Fruit fly (Drosophila melanogaster) whole organism, embryonic: ENCODE measurements around the gene CG34408.

Source experiments
- BtbVII ChIP-seq: fragments of 200-800 bp; sonication (Bioruptor generic); optimal IDR thresholded peaks from 3 replicates; lab custom pipeline; 2017; ENCODE audit warnings: missing biosample characterization, mild to moderate bottlenecking, missing genetic modification characterization
- Bteb2 ChIP-seq: fragments of 200-800 bp; sonication (Bioruptor generic); optimal IDR thresholded peaks from 2 replicates; lab custom pipeline; 2016; ENCODE audit warnings: missing biosample characterization, missing genetic modification characterization
- CG10321 ChIP-seq: fragments of 200-800 bp; sonication (Bioruptor generic); IDR thresholded peaks from 2 replicates; pipeline ENCODE4 v1.3.6; 2022; ENCODE audit warnings: missing biosample characterization, missing genetic modification characterization
- CG11093 ChIP-seq: fragments of 200-800 bp; sonication (Bioruptor generic); IDR thresholded peaks from 3 replicates; pipeline ENCODE4 v1.3.6; 2022; ENCODE audit warnings: missing biosample characterization, missing genetic modification characterization
- CG1233 ChIP-seq: fragments of 200-800 bp; sonication (Bioruptor generic); optimal IDR thresholded peaks from 4 replicates; lab custom pipeline; 2018; ENCODE audit warnings: missing biosample characterization, mild to moderate bottlenecking, missing genetic modification characterization
- CG13123 ChIP-seq: fragments of 200-800 bp; sonication (Bioruptor generic); optimal IDR thresholded peaks from 2 replicates; lab custom pipeline; 2016; ENCODE audit warnings: missing biosample characterization, missing genetic modification characterization
- CG14860 ChIP-seq: fragments of 200-800 bp; sonication (Bioruptor generic); IDR thresholded peaks from 3 replicates; pipeline ENCODE4 v1.3.6; 2022; ENCODE audit warnings: missing biosample characterization, missing genetic modification characterization; ENCODE audit not compliant: partially characterized antibody
- CG16813 ChIP-seq: fragments of 200-800 bp; sonication (Bioruptor generic); IDR thresholded peaks from 3 replicates; pipeline ENCODE4 v1.3.6; 2022; ENCODE audit warnings: missing biosample characterization, missing genetic modification characterization; ENCODE audit not compliant: partially characterized antibody
- CG18476 ChIP-seq: fragments of 200-800 bp; sonication (Bioruptor generic); optimal IDR thresholded peaks from 2 replicates; lab custom pipeline; 2016; ENCODE audit warnings: missing biosample characterization, mild to moderate bottlenecking, missing genetic modification characterization
- CG30020 ChIP-seq: fragments of 200-800 bp; optimal IDR thresholded peaks from 2 replicates; lab custom pipeline; 2019; ENCODE audit warnings: missing biosample characterization, mild to moderate bottlenecking, missing genetic modification characterization, moderate library complexity
- CG4328 ChIP-seq: fragments of 200-800 bp; sonication (Bioruptor generic); optimal IDR thresholded peaks from 3 replicates; lab custom pipeline; 2017; ENCODE audit warnings: missing biosample characterization, missing genetic modification reagents, missing genetic modification characterization
- CG4360 ChIP-seq: fragments of 200-800 bp; sonication (Bioruptor generic); IDR thresholded peaks from 2 replicates; pipeline ENCODE4 v1.3.6; 2022; ENCODE audit warnings: missing biosample characterization, missing genetic modification characterization
- CG6683 ChIP-seq: fragments of 200-800 bp; sonication (Bioruptor generic); optimal IDR thresholded peaks from 2 replicates; lab custom pipeline; 2017; ENCODE audit warnings: missing biosample characterization, mild to moderate bottlenecking, missing genetic modification characterization, missing genetic modification reagents
- CG6689 ChIP-seq: fragments of 200-800 bp; sonication (Bioruptor generic); IDR thresholded peaks from 2 replicates; pipeline ENCODE4 v1.3.6; 2022; ENCODE audit warnings: missing biosample characterization, missing genetic modification characterization
- CG6791 ChIP-seq: fragments of 200-800 bp; sonication (Bioruptor generic); IDR thresholded peaks from 3 replicates; pipeline ENCODE4 v1.3.6; 2022; ENCODE audit warnings: missing biosample characterization, missing genetic modification characterization; ENCODE audit not compliant: partially characterized antibody
- CG8765 ChIP-seq: fragments of 200-800 bp; sonication (Bioruptor generic); IDR thresholded peaks from 2 replicates; pipeline ENCODE4 v1.3.6; 2022; ENCODE audit warnings: missing biosample characterization, missing genetic modification characterization
- CG9215 ChIP-seq: fragments of 200-800 bp; sonication (Bioruptor generic); IDR thresholded peaks from 2 replicates; pipeline ENCODE4 v1.3.6; 2022; ENCODE audit warnings: missing biosample characterization, missing genetic modification characterization
- CG9727 ChIP-seq: fragments of 200-800 bp; sonication (Bioruptor generic); optimal IDR thresholded peaks from 3 replicates; lab custom pipeline; 2017; ENCODE audit warnings: missing biosample characterization, mild to moderate bottlenecking, missing genetic modification characterization
- CHES-1-like ChIP-seq: fragments of 200-800 bp; sonication (Bioruptor generic); optimal IDR thresholded peaks from 2 replicates; lab custom pipeline; 2016; ENCODE audit warnings: missing biosample characterization, missing genetic modification characterization
- CrebB ChIP-seq: fragments of 200-800 bp; sonication (Bioruptor generic); optimal IDR thresholded peaks from 3 replicates; lab custom pipeline; 2018; ENCODE audit warnings: missing biosample characterization, mild to moderate bottlenecking, missing genetic modification characterization
- Dref ChIP-seq: fragments of 200-800 bp; sonication (Bioruptor generic); IDR thresholded peaks from 2 replicates; pipeline ENCODE4 v1.3.6; 2022; ENCODE audit warnings: missing biosample characterization, missing genetic modification characterization
- ERR ChIP-seq: fragments of 200-800 bp; sonication (Bioruptor generic); optimal IDR thresholded peaks from 2 replicates; lab custom pipeline; 2016; ENCODE audit warnings: missing biosample characterization, missing genetic modification characterization
- Ets65A ChIP-seq: fragments of 200-800 bp; sonication (Bioruptor generic); peaks from one replicate; lab custom pipeline; 2016; ENCODE audit warnings: missing biosample characterization, missing genetic modification characterization
- HHEX ChIP-seq: fragments of 200-800 bp; sonication (Bioruptor generic); optimal IDR thresholded peaks from 3 replicates; lab custom pipeline; 2017; ENCODE audit warnings: missing biosample characterization, mild to moderate bottlenecking, missing genetic modification characterization, missing genetic modification reagents
- MBD-R2 ChIP-seq: fragments of 200-800 bp; sonication (Bioruptor generic); IDR thresholded peaks from 2 replicates; pipeline ENCODE4 v1.3.6; 2022; ENCODE audit warnings: missing biosample characterization, missing genetic modification characterization
- Max ChIP-seq: fragments of 200-800 bp; sonication (Bioruptor generic); optimal IDR thresholded peaks from 2 replicates; lab custom pipeline; 2016; ENCODE audit warnings: missing biosample characterization, mild to moderate bottlenecking, missing genetic modification characterization
- Myb ChIP-seq: fragments of 200-800 bp; sonication (Bioruptor generic); optimal IDR thresholded peaks from 2 replicates; lab custom pipeline; 2016; ENCODE audit warnings: missing biosample characterization, missing genetic modification characterization
- NC2β ChIP-seq: fragments of 200-800 bp; sonication (Bioruptor generic); optimal IDR thresholded peaks from 2 replicates; lab custom pipeline; 2016; ENCODE audit warnings: missing biosample characterization, missing genetic modification characterization
- NfI ChIP-seq: fragments of 200-800 bp; sonication (Bioruptor generic); optimal IDR thresholded peaks from 3 replicates; lab custom pipeline; 2018; ENCODE audit warnings: missing biosample characterization, mild to moderate bottlenecking, missing genetic modification characterization, moderate library complexity
- Ptx1 ChIP-seq: fragments of 200-800 bp; sonication (Bioruptor generic); IDR thresholded peaks from 2 replicates; pipeline ENCODE4 v1.3.6; 2022; ENCODE audit warnings: missing biosample characterization, missing genetic modification characterization
- Six4 ChIP-seq: fragments of 200-800 bp; sonication (Bioruptor generic); optimal IDR thresholded peaks from 2 replicates; lab custom pipeline; 2016; ENCODE audit warnings: missing biosample characterization, missing genetic modification characterization
- al ChIP-seq: fragments of 200-800 bp; sonication (Bioruptor generic); IDR thresholded peaks from 2 replicates; pipeline ENCODE4 v1.3.6; 2022; ENCODE audit warnings: missing biosample characterization, missing genetic modification characterization
- amos ChIP-seq: fragments of 200-800 bp; sonication (Bioruptor generic); IDR thresholded peaks from 2 replicates; pipeline ENCODE4 v1.3.6; 2022; ENCODE audit warnings: missing biosample characterization, missing genetic modification characterization; ENCODE audit not compliant: partially characterized antibody
- br ChIP-seq: fragments of >200 bp; optimal IDR thresholded peaks from 2 replicates; lab custom pipeline; 2017
- bsh ChIP-seq, 2 experiments: fragments of 200-800 bp; sonication (Bioruptor generic); optimal IDR thresholded peaks; 2 replicates each; lab custom pipeline; 2017 to 2018; ENCODE audit warnings: mild to moderate bottlenecking in 2 of 2, missing biosample characterization in 2 of 2, missing genetic modification characterization in 2 of 2, moderate library complexity in 1 of 2
- cas ChIP-seq: fragments of 200-800 bp; sonication (Bioruptor generic); IDR thresholded peaks from 2 replicates; pipeline ENCODE4 v1.3.6; 2022; ENCODE audit warnings: missing biosample characterization, missing genetic modification characterization
- cg ChIP-seq: fragments of 200-800 bp; sonication (Bioruptor generic); optimal IDR thresholded peaks from 3 replicates; lab custom pipeline; 2019; ENCODE audit warnings: missing biosample characterization, mild to moderate bottlenecking, missing genetic modification characterization, moderate library complexity
- dan ChIP-seq: fragments of 200-800 bp; sonication (Bioruptor generic); IDR thresholded peaks from 2 replicates; pipeline ENCODE4 v1.3.6; 2022; ENCODE audit warnings: missing biosample characterization, missing genetic modification characterization
- gce ChIP-seq: fragments of 200-800 bp; sonication (Bioruptor generic); IDR thresholded peaks from 3 replicates; pipeline ENCODE4 v1.3.6; 2022; ENCODE audit warnings: missing biosample characterization, missing genetic modification characterization
- gcm ChIP-seq: fragments of 200-800 bp; sonication (Bioruptor generic); optimal IDR thresholded peaks from 2 replicates; lab custom pipeline; 2019; ENCODE audit warnings: missing biosample characterization, mild to moderate bottlenecking, missing genetic modification characterization, moderate library complexity
- gro ChIP-seq: fragments of 200-800 bp; sonication (Bioruptor generic); optimal IDR thresholded peaks from 2 replicates; lab custom pipeline; 2016; ENCODE audit warnings: missing biosample characterization, missing genetic modification characterization
- h ChIP-seq: fragments of >200 bp; optimal IDR thresholded peaks from 2 replicates; lab custom pipeline; 2017
- inv ChIP-seq: fragments of 200-800 bp; sonication (Bioruptor generic); IDR thresholded peaks from 2 replicates; pipeline ENCODE4 v1.3.6; 2022; ENCODE audit warnings: missing biosample characterization, missing genetic modification characterization; ENCODE audit not compliant: partially characterized antibody
- jumu ChIP-seq: fragments of 200-800 bp; sonication (Bioruptor generic); optimal IDR thresholded peaks from 3 replicates; lab custom pipeline; 2016; ENCODE audit warnings: missing biosample characterization, missing genetic modification characterization
- kni ChIP-seq: fragments of 200-800 bp; sonication (Bioruptor generic); optimal IDR thresholded peaks from 3 replicates; lab custom pipeline; 2017; ENCODE audit warnings: mild to moderate bottlenecking, missing biosample characterization, missing genetic modification reagents, missing genetic modification characterization
- pho ChIP-seq: fragments of 200-800 bp; sonication (Bioruptor generic); optimal IDR thresholded peaks from 2 replicates; lab custom pipeline; 2016; ENCODE audit warnings: missing biosample characterization, missing genetic modification characterization
- repo ChIP-seq: fragments of 200-800 bp; sonication (Bioruptor generic); optimal IDR thresholded peaks from 2 replicates; lab custom pipeline; 2016; ENCODE audit warnings: missing biosample characterization, missing genetic modification characterization
- sc ChIP-seq, 3 experiments: fragments of >200 bp in 2 of 3; fragments of 200-800 bp in 1 of 3; sonication (Bioruptor generic) in 1 of 3; optimal IDR thresholded peaks; 2 replicates in 2 of 3; 3 replicates in 1 of 3; lab custom pipeline; 2017; ENCODE audit warnings: mild to moderate bottlenecking in 1 of 3, missing biosample characterization in 1 of 3, missing genetic modification characterization in 1 of 3, missing genetic modification reagents in 1 of 3
- ttk ChIP-seq: fragments of 200-800 bp; sonication (Bioruptor generic); IDR thresholded peaks from 2 replicates; pipeline ENCODE4 v2.1.2; 2022; ENCODE audit warnings: missing biosample characterization, missing genetic modification characterization
- twi ChIP-seq: fragments of 200-800 bp; optimal IDR thresholded peaks from 2 replicates; lab custom pipeline; 2019; ENCODE audit warnings: missing biosample characterization, mild to moderate bottlenecking, missing genetic modification characterization, moderate library complexity
- usp ChIP-seq: fragments of >200 bp; optimal IDR thresholded peaks from 2 replicates; lab custom pipeline; 2017; ENCODE audit warnings: missing biosample characterization, missing genetic modification characterization
- yki ChIP-seq: fragments of >200 bp; optimal IDR thresholded peaks from 3 replicates; lab custom pipeline; 2018

CG34408 gene

dm6 chrX:10232497-10232896 lies 12.6 kb downstream of the CG34408 start (continued):
- TF ChIP-seq sc (optimal IDR thresholded peaks at IDR 0.05; lab: Kevin White, UChicago) (no peak), sc (GFP tag; optimal IDR thresholded peaks at IDR 0.05; lab: Kevin White, UChicago) (peak; percentile 29), CG9215 (GFP tag; lab: Robert Waterston, UW) (peak; percentile 32; the same call in 1 of the 2 replicates), Dref (GFP tag; lab: Robert Waterston, UW) (no peak), jumu (GFP tag; lab: Kevin White, UChicago) (peak; percentile 28), NfI (peak; percentile 82), CG11093 (GFP tag; lab: Robert Waterston, UW) (0 out of 3 replicates have a peak, but pooled peaks have one; percentile 34), CG4360 (GFP tag; lab: Robert Waterston, UW) (no peak), CG13123 (GFP tag; lab: Kevin White, UChicago) (peak; percentile 33), CG16813 (GFP tag; lab: Robert Waterston, UW) (no peak), CG6791 (GFP tag; lab: Robert Waterston, UW) (no peak), Six4 (peak; percentile 56), CG30020 (tag; lab: Kevin White, UChicago) (no peak), MBD-R2 (no peak), pho (GFP tag; lab: Kevin White, UChicago) (peak; percentile 63), CHES-1-like (peak; percentile 23), ERR (GFP tag; lab: Kevin White, UChicago) (no peak), kni (no peak), gcm (GFP tag; lab: Kevin White, UChicago) (peak; percentile 81), CrebB (peak; percentile 68), br (lab: Kevin White, UChicago) (no peak), cas (no peak), usp (no peak), ttk (GFP tag; lab: Robert Waterston, UW) (peak; percentile 55; the same call in 1 of the 2 replicates), dan (GFP tag; lab: Robert Waterston, UW) (no peak), BtbVII (peak; percentile 75), gce (GFP tag; lab: Robert Waterston, UW) (no peak), h (lab: Kevin White, UChicago) (no peak), CG18476 (GFP tag; lab: Kevin White, UChicago) (peak; percentile 5), yki (no peak), gro (GFP tag; lab: Kevin White, UChicago) (no peak), Bteb2 (GFP tag; lab: Kevin White, UChicago) (peak; percentile 70), CG6683 (GFP tag; lab: Kevin White, UChicago) (peak; percentile 17), NC2β (GFP tag; lab: Kevin White, UChicago) (peak; percentile 26), inv (GFP tag; lab: Robert Waterston, UW) (no peak), CG10321 (peak; percentile 51; the same call in 1 of the 2 replicates), HHEX (GFP tag; lab: Kevin White, UChicago) (peak; percentile 74), Ptx1 (GFP tag; lab: Robert Waterston, UW) (peak; percentile 77), CG8765 (GFP tag; lab: Robert Waterston, UW) (no peak), repo (GFP tag; lab: Kevin White, UChicago) (no peak), CG1233 (GFP tag; lab: Kevin White, UChicago) (peak; percentile 61), CG9727 (GFP tag; lab: Kevin White, UChicago) (peak; percentile 31), CG14860 (no peak), Ets65A (GFP tag; lab: Kevin White, UChicago) (peak; percentile 80), Myb (GFP tag; lab: Kevin White, UChicago) (peak; percentile 50), CG4328 (peak; percentile 36), CG6689 (GFP tag; lab: Robert Waterston, UW) (peak; percentile 80), al (GFP tag; lab: Robert Waterston, UW) (peak; percentile 19; the same call in 1 of the 2 replicates), Max (GFP tag; lab: Kevin White, UChicago) (peak; percentile 24), bsh (GFP tag; optimal IDR thresholded peaks at IDR 0.05; lab: Kevin White, UChicago) (peak in 1 of 2 experiments; percentile 56), twi (tag; lab: Kevin White, UChicago) (peak; percentile 37), cg (no peak), amos (no peak)
